Worm (Caenorhabditis elegans) whole organism, mixed stage, embryonic: Measurements from ENCODE around the gene set-23.

Source experiments
- M03D4.4 ChIP-seq: sonication (generic microtip); optimal IDR thresholded peaks from 2 replicates; lab custom pipeline; 2017; ENCODE audit warnings: mild to moderate bottlenecking, missing genetic modification characterization, missing compliant biosample characterization
- bed-3 ChIP-seq: fragments of 200-800 bp; sonication (Bioruptor generic); optimal IDR thresholded peaks from 3 replicates; lab custom pipeline; 2018; ENCODE audit warnings: mild to moderate bottlenecking, missing genetic modification characterization, moderate library complexity, missing compliant biosample characterization
- blmp-1 ChIP-seq: fragments of 150-350 bp; optimal IDR thresholded peaks from 2 replicates; lab custom pipeline; 2014; ENCODE audit warnings: missing biosample characterization, missing genetic modification characterization
- ceh-43 ChIP-seq: fragments of 200-800 bp; sonication (Bioruptor generic); optimal IDR thresholded peaks from 2 replicates; lab custom pipeline; 2018; ENCODE audit warnings: mild to moderate bottlenecking, missing genetic modification characterization, moderate library complexity, missing compliant biosample characterization
- ceh-83 ChIP-seq: fragments of 200-800 bp; sonication (Bioruptor generic); optimal IDR thresholded peaks from 2 replicates; lab custom pipeline; 2018; ENCODE audit warnings: mild to moderate bottlenecking, missing genetic modification characterization, missing compliant biosample characterization
- ces-1 ChIP-seq: fragments of 150-350 bp; optimal IDR thresholded peaks from 2 replicates; lab custom pipeline; 2014; ENCODE audit warnings: missing biosample characterization, missing genetic modification reagents, missing genetic modification characterization
- cnd-1 ChIP-seq: fragments of 200-800 bp; sonication (Bioruptor generic); optimal IDR thresholded peaks from 2 replicates; lab custom pipeline; 2018; ENCODE audit warnings: mild to moderate bottlenecking, missing genetic modification characterization, missing compliant biosample characterization
- drap-1 ChIP-seq: fragments of 200-800 bp; sonication (Bioruptor generic); optimal IDR thresholded peaks from 3 replicates; lab custom pipeline; 2018; ENCODE audit warnings: mild to moderate bottlenecking, missing genetic modification characterization, missing compliant biosample characterization
- elt-1 ChIP-seq: sonication (generic microtip); optimal IDR thresholded peaks from 2 replicates; lab custom pipeline; 2017; ENCODE audit warnings: missing genetic modification characterization, mild to moderate bottlenecking, missing compliant biosample characterization, antibody characterized with exemption, moderate library complexity, borderline replicate concordance; ENCODE audit not compliant: insufficient read depth
- elt-3 ChIP-seq: fragments of 150-350 bp; optimal IDR thresholded peaks from 2 replicates; lab custom pipeline; 2014; ENCODE audit warnings: missing biosample characterization, missing genetic modification characterization
- flh-1 ChIP-seq: fragments of 200-800 bp; sonication (Bioruptor generic); optimal IDR thresholded peaks from 2 replicates; lab custom pipeline; 2018; ENCODE audit warnings: mild to moderate bottlenecking, missing genetic modification characterization, moderate library complexity, missing compliant biosample characterization
- ham-2 ChIP-seq: fragments of 200-800 bp; sonication (Bioruptor generic); optimal IDR thresholded peaks from 2 replicates; lab custom pipeline; 2018; ENCODE audit warnings: mild to moderate bottlenecking, missing genetic modification characterization, missing compliant biosample characterization
- lin-13 ChIP-seq: fragments of 150-350 bp; optimal IDR thresholded peaks from 2 replicates; lab custom pipeline; 2014; ENCODE audit warnings: missing biosample characterization, missing genetic modification characterization
- lin-32 ChIP-seq: fragments of 200-800 bp; sonication (Bioruptor generic); optimal IDR thresholded peaks from 2 replicates; lab custom pipeline; 2018; ENCODE audit warnings: mild to moderate bottlenecking, missing genetic modification characterization, missing compliant biosample characterization
- lsy-2 ChIP-seq: fragments of 150-350 bp; optimal IDR thresholded peaks from 2 replicates; lab custom pipeline; 2014; ENCODE audit warnings: missing biosample characterization, missing genetic modification characterization
- mab-5 ChIP-seq: fragments of 150-350 bp; optimal IDR thresholded peaks from 2 replicates; lab custom pipeline; 2014; ENCODE audit warnings: missing biosample characterization, missing genetic modification characterization
- mep-1 ChIP-seq: fragments of 150-350 bp; optimal IDR thresholded peaks from 2 replicates; lab custom pipeline; 2017; ENCODE audit warnings: missing biosample characterization, missing genetic modification reagents, missing genetic modification characterization, inconsistent platforms
- mls-2 ChIP-seq: sonication (generic microtip); optimal IDR thresholded peaks from 2 replicates; lab custom pipeline; 2016; ENCODE audit warnings: mild to moderate bottlenecking, missing genetic modification characterization, moderate library complexity, missing compliant biosample characterization
- nhr-12 ChIP-seq: fragments of 150-350 bp; optimal IDR thresholded peaks from 2 replicates; lab custom pipeline; 2014; ENCODE audit warnings: missing biosample characterization, missing genetic modification characterization
- nhr-2 ChIP-seq: fragments of 150-350 bp; optimal IDR thresholded peaks from 2 replicates; lab custom pipeline; 2014; ENCODE audit warnings: missing biosample characterization, missing genetic modification characterization
- nhr-237 ChIP-seq: fragments of 150-350 bp; optimal IDR thresholded peaks from 2 replicates; lab custom pipeline; 2014; ENCODE audit warnings: missing biosample characterization, missing genetic modification characterization
- nhr-28 ChIP-seq: fragments of 150-350 bp; optimal IDR thresholded peaks from 2 replicates; lab custom pipeline; 2014; ENCODE audit warnings: missing biosample characterization, missing genetic modification characterization
- nhr-76 ChIP-seq: sonication (generic microtip); optimal IDR thresholded peaks from 2 replicates; lab custom pipeline; 2017; ENCODE audit warnings: missing biosample characterization, missing genetic modification characterization
- pha-4 ChIP-seq: fragments of 150-350 bp; optimal IDR thresholded peaks from 2 replicates; lab custom pipeline; 2018; ENCODE audit warnings: missing biosample characterization, missing genetic modification reagents, missing genetic modification characterization
- snpc-4 ChIP-seq: fragments of 150-350 bp; optimal IDR thresholded peaks from 2 replicates; lab custom pipeline; 2014; ENCODE audit warnings: missing biosample characterization, missing genetic modification characterization
- sptf-1 ChIP-seq: sonication (generic microtip); optimal IDR thresholded peaks from 2 replicates; lab custom pipeline; 2017; ENCODE audit warnings: mild to moderate bottlenecking, missing genetic modification characterization, moderate library complexity, missing compliant biosample characterization
- tbx-8 ChIP-seq: fragments of 200-800 bp; sonication (Bioruptor generic); optimal IDR thresholded peaks from 2 replicates; lab custom pipeline; 2018; ENCODE audit warnings: mild to moderate bottlenecking, missing genetic modification characterization, moderate library complexity, missing compliant biosample characterization
- unc-120 ChIP-seq: sonication (generic microtip); optimal IDR thresholded peaks from 2 replicates; lab custom pipeline; 2017; ENCODE audit warnings: missing genetic modification characterization, missing compliant biosample characterization; ENCODE audit not compliant: poor library complexity, severe bottlenecking
- unc-39 ChIP-seq: fragments of 150-350 bp; optimal IDR thresholded peaks from 2 replicates; lab custom pipeline; 2014; ENCODE audit warnings: missing biosample characterization, missing genetic modification characterization
- unc-62 ChIP-seq: fragments of 150-350 bp; optimal IDR thresholded peaks from 2 replicates; lab custom pipeline; 2014; ENCODE audit warnings: missing biosample characterization, missing genetic modification reagents, missing genetic modification characterization
- zip-8 ChIP-seq: fragments of 150-350 bp; optimal IDR thresholded peaks from 2 replicates; lab custom pipeline; 2014; ENCODE audit warnings: missing biosample characterization, missing genetic modification characterization

The set-23 gene

DNA sequence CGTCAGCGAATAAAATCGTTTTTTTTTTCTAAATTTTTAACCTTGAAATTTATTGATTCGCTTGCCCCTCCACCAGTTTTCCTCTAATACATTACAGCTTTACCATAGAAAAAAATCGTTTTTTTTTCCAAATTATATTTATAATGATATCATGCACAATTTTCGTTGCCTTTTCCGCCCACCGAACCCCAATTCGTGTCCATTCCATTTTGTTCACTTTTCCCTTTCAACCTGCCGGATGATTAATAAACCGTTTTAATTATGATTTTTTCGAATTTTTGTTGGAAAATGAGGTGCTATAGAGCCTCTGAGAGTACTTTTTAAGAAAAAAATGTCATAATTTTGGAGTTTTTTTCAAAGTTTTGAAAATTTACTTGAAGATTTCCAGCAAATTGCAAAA is at the start of gene set-23:
TSS of gene set-23 (plus strand) at position 301 of the 400 bp plus-strand sequence.
- TF ChIP-seq M03D4.4 (no peak), bed-3 (GFP tag; lab: Kevin White, UChicago) (no peak), nhr-2 (tag; lab: Kevin White, UChicago) (no peak), ham-2 (no peak), drap-1 (GFP tag; lab: Kevin White, UChicago) (no peak), nhr-28 (tag; lab: Kevin White, UChicago) (no peak), nhr-12 (tag; lab: Kevin White, UChicago) (no peak), ceh-43 (no peak), tbx-8 (GFP tag; lab: Kevin White, UChicago) (no peak), ces-1 (GFP tag; lab: Kevin White, UChicago) (no peak), elt-3 (tag; lab: Kevin White, UChicago) (no peak), elt-1 (tag; lab: Kevin White, UChicago) (no peak), lsy-2 (tag; lab: Kevin White, UChicago) (no peak), lin-13 (tag; lab: Kevin White, UChicago) (no peak), flh-1 (GFP tag; lab: Kevin White, UChicago) (no peak), unc-120 (no peak), unc-39 (tag; lab: Kevin White, UChicago) (no peak), mep-1 (tag; lab: Kevin White, UChicago) (no peak), mls-2 (no peak)
- TF ChIP-seq, all 35 proteins: peak for 0

DNA sequence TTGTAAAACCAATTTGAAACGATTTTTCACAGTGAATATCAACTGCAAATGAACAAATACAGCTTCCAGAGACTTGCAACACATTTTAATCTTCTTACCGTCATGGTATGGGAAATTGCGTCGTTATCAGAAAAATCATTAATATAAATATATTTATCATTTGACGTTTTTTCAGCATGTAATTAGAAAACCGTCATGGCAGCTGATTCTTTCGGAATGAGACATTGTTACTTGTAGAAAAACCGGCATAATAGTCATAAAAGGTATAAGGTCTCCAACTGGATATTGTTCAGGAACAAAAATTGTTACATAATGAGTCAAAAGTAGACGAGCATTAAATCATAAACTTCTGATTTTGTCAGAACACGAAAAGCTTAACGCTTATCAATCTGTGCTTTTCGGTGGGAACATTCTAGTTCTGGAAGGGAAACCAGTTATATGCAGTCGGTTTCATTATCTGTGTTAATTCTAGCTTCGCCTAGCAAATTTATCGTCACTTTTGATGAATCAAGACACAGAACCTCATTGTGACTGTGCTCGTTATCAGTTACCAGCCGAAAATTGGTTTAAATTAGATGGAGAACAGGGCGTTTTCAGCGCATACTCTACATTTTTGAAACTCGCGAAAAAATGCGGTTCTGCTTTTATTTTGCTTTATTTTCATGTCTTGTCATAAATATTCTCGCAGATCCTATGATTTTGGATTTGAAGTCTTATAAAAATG is 48.1 kb upstream of the set-23 start, which contains the start of gene C34H4.2:
TSS of gene C34H4.2 (plus strand) at position 558 of the 724 bp plus-strand sequence.
- TF ChIP-seq sptf-1 (tag; lab: Kevin White, UChicago) (no peak), flh-1 (GFP tag; lab: Kevin White, UChicago) (no peak), mls-2 (no peak), lsy-2 (tag; lab: Kevin White, UChicago) (no peak), unc-39 (tag; lab: Kevin White, UChicago) (no peak), unc-62 (GFP tag; lab: Kevin White, UChicago) (no peak), snpc-4 (tag; lab: Kevin White, UChicago) (no peak), drap-1 (GFP tag; lab: Kevin White, UChicago) (no peak), nhr-12 (tag; lab: Kevin White, UChicago) (no peak), blmp-1 (tag; lab: Kevin White, UChicago) (no peak), bed-3 (GFP tag; lab: Kevin White, UChicago) (no peak), ces-1 (GFP tag; lab: Kevin White, UChicago) (no peak), ham-2 (no peak), pha-4 (tag; lab: Kevin White, UChicago) (no peak), nhr-237 (tag; lab: Kevin White, UChicago) (no peak), nhr-76 (tag; lab: Kevin White, UChicago) (no peak)
- TF ChIP-seq, all 35 proteins: peak for 0

DNA sequence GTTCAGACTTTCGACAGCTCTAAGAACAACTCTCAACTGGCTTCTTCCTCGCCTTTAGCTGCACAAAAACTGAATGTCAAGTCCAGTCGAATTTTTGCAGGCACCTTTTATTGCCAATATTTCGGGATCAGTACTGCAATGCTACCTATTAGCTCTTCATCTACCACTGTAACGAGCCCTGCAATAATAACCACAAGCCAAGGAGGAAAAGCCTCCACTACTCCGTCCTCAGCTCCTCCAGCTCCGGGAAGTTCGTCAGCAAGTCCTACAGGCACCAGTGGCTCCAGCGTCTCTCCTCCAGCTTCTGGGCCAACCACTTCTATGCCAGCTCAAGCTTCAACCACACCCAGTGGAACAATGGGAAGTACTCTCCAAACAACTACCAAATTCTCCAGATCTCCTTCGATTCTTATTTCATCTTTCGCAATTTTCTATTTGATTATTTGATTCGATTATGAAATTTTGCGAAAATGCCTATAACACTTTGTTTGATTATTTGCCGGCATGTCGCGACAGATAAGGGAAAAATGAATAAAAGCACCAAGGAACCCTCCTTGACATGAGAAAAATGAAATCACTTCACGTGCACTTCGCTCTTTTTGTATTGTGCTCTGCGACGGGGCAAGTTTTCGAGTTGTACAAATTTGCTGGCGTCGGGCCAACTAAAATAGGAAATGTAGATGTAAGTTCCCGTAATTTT is 46.3 kb upstream of the set-23 start, which contains the start of gene C34H4.1:
TSS of gene C34H4.1 (plus strand) at position 559 of the 700 bp plus-strand sequence.
- TF ChIP-seq mls-2 = no peak
- no peak for TF ChIP-seq ceh-83 (GFP tag; lab: Kevin White, UChicago)
- TF ChIP-seq lsy-2 (tag; lab: Kevin White, UChicago) = no peak
- no peak for TF ChIP-seq snpc-4 (tag; lab: Kevin White, UChicago)
- no peak for TF ChIP-seq blmp-1 (tag; lab: Kevin White, UChicago)

DNA sequence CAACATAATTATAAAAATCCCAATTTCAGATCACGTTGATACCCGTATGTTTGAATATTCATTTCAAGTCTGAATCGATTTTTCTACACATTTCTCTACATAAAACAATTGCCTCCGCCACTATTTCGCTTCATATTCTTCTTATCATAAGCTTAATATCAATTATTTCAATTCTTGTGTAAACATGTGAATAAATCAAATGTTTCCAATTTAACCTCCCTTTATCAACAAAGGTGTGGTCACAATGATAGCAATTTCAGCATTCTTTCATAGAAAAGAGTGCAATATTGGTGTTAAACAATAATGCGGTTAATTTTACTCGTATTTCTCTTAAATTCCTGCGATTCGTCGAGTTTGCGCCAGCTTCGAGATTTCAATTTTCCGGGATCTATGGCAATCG is 41.5 kb upstream of the set-23 start, which contains the start of gene Y41D4B.17:
TSS of gene Y41D4B.17 (plus strand) at position 174 of the 400 bp plus-strand sequence.
- TF ChIP-seq lsy-2 (tag; lab: Kevin White, UChicago) (no peak), unc-120 (no peak), lin-13 (tag; lab: Kevin White, UChicago) (no peak), snpc-4 (tag; lab: Kevin White, UChicago) (no peak), unc-62 (GFP tag; lab: Kevin White, UChicago) (no peak), zip-8 (tag; lab: Kevin White, UChicago) (no peak), mab-5 (no peak), elt-1 (tag; lab: Kevin White, UChicago) (no peak), nhr-12 (tag; lab: Kevin White, UChicago) (no peak), pha-4 (tag; lab: Kevin White, UChicago) (no peak), lin-32 (GFP tag; lab: Kevin White, UChicago) (no peak), nhr-2 (tag; lab: Kevin White, UChicago) (no peak), tbx-8 (GFP tag; lab: Kevin White, UChicago) (no peak), cnd-1 (tag; lab: Kevin White, UChicago) (no peak), unc-39 (tag; lab: Kevin White, UChicago) (no peak), ceh-43 (no peak)
